Worm (Caenorhabditis elegans): ENCODE measurements around the gene C02B8.3.
"Not testable (repeated sequence)": the region's sequence is repeated elsewhere in the genome, so short reads cannot be mapped to it uniquely, and the experiment has no call there.

ce11 chrX:8181590-8182311 lies 42.5 kb downstream of the C02B8.3 start, which contains the start of gene C17H11.4:
- not testable (repeated sequence) for TF ChIP-seq nhr-77, nhr-11, ztf-11, ceh-16 (tag; optimal IDR thresholded peaks at IDR 0.05)
